Fruit fly (Drosophila melanogaster) whole organism, embryonic: ENCODE measurements around the gene Dnai2.

Source experiments
- Abd-B ChIP-seq: fragments of 200-800 bp; sonication (Bioruptor generic); optimal IDR thresholded peaks from 2 replicates; lab custom pipeline; 2018; ENCODE audit warnings: missing biosample characterization, mild to moderate bottlenecking, missing genetic modification characterization, moderate library complexity
- Ada2b ChIP-seq: fragments of 200-800 bp; sonication (Bioruptor generic); IDR thresholded peaks from 2 replicates; pipeline ENCODE4 v1.3.6; 2022; ENCODE audit warnings: missing biosample characterization, missing genetic modification characterization
- Atf-2 ChIP-seq: fragments of 200-800 bp; sonication (Bioruptor generic); optimal IDR thresholded peaks from 2 replicates; lab custom pipeline; 2016; ENCODE audit warnings: missing biosample characterization, missing genetic modification characterization
- Atf3 ChIP-seq: fragments of 200-800 bp; sonication (Bioruptor generic); optimal IDR thresholded peaks from 3 replicates; lab custom pipeline; 2016; ENCODE audit warnings: missing biosample characterization, missing genetic modification characterization
- Atf6 ChIP-seq: fragments of 200-800 bp; sonication (Bioruptor generic); IDR thresholded peaks from 2 replicates; pipeline ENCODE4 v1.3.6; 2022; ENCODE audit warnings: missing biosample characterization, missing genetic modification characterization
- Bteb2 ChIP-seq: fragments of 200-800 bp; sonication (Bioruptor generic); optimal IDR thresholded peaks from 2 replicates; lab custom pipeline; 2016; ENCODE audit warnings: missing biosample characterization, missing genetic modification characterization
- CG1024 ChIP-seq: fragments of 200-800 bp; sonication (Bioruptor generic); IDR thresholded peaks from 2 replicates; pipeline ENCODE4 v1.3.6; 2022; ENCODE audit warnings: missing biosample characterization, missing genetic modification characterization
- CG10274 ChIP-seq: fragments of 200-800 bp; sonication (Bioruptor generic); optimal IDR thresholded peaks from 3 replicates; lab custom pipeline; 2017; ENCODE audit warnings: missing biosample characterization, mild to moderate bottlenecking, missing genetic modification characterization
- CG10543 ChIP-seq: fragments of 200-800 bp; sonication (Bioruptor generic); optimal IDR thresholded peaks from 3 replicates; lab custom pipeline; 2017; ENCODE audit warnings: missing biosample characterization, mild to moderate bottlenecking, missing genetic modification characterization, moderate library complexity
- CG11093 ChIP-seq: fragments of 200-800 bp; sonication (Bioruptor generic); IDR thresholded peaks from 3 replicates; pipeline ENCODE4 v1.3.6; 2022; ENCODE audit warnings: missing biosample characterization, missing genetic modification characterization
- CG11696 ChIP-seq: fragments of 200-800 bp; sonication (Bioruptor generic); IDR thresholded peaks from 2 replicates; pipeline ENCODE4 v1.3.6; 2022; ENCODE audit warnings: missing biosample characterization, missing genetic modification characterization
- CG13287 ChIP-seq: fragments of 200-800 bp; sonication (Bioruptor generic); IDR thresholded peaks from 2 replicates; pipeline ENCODE4 v1.3.6; 2022; ENCODE audit warnings: missing biosample characterization, missing genetic modification characterization; ENCODE audit not compliant: partially characterized antibody
- CG13296 ChIP-seq: fragments of 200-800 bp; sonication (Bioruptor generic); optimal IDR thresholded peaks from 3 replicates; lab custom pipeline; 2018; ENCODE audit warnings: missing biosample characterization, mild to moderate bottlenecking, missing genetic modification characterization
- CG13624 ChIP-seq: fragments of 200-800 bp; sonication (Bioruptor generic); optimal IDR thresholded peaks from 2 replicates; lab custom pipeline; 2016; ENCODE audit warnings: missing biosample characterization, missing genetic modification characterization
- CG17361 ChIP-seq: fragments of 200-800 bp; sonication (Bioruptor generic); IDR thresholded peaks from 3 replicates; pipeline ENCODE4 v1.3.6; 2022; ENCODE audit warnings: missing biosample characterization, missing genetic modification characterization
- CG18599 ChIP-seq: fragments of 200-800 bp; sonication (Bioruptor generic); optimal IDR thresholded peaks from 3 replicates; lab custom pipeline; 2017; ENCODE audit warnings: missing biosample characterization, missing genetic modification characterization, mild to moderate bottlenecking, moderate library complexity, missing genetic modification reagents
- CG2678 ChIP-seq: fragments of 200-800 bp; sonication (Bioruptor generic); optimal IDR thresholded peaks from 3 replicates; lab custom pipeline; 2019; ENCODE audit warnings: missing biosample characterization, mild to moderate bottlenecking, missing genetic modification characterization, moderate library complexity
- CG2889 ChIP-seq: fragments of 200-800 bp; sonication (Bioruptor generic); IDR thresholded peaks from 3 replicates; pipeline ENCODE4 v1.3.6; 2022; ENCODE audit warnings: missing biosample characterization, missing genetic modification characterization
- CG30403 ChIP-seq: fragments of 200-800 bp; sonication (Bioruptor generic); optimal IDR thresholded peaks from 3 replicates; lab custom pipeline; 2016; ENCODE audit warnings: missing biosample characterization, missing genetic modification characterization
- CG31224 ChIP-seq: fragments of 200-800 bp; sonication (Bioruptor generic); IDR thresholded peaks from 2 replicates; pipeline ENCODE4 v1.3.6; 2022; ENCODE audit warnings: missing biosample characterization, missing genetic modification characterization
- CG4820 ChIP-seq: fragments of 200-800 bp; sonication (Bioruptor generic); optimal IDR thresholded peaks from 3 replicates; lab custom pipeline; 2016; ENCODE audit warnings: missing biosample characterization, missing genetic modification characterization
- CG5180 ChIP-seq: fragments of 200-800 bp; sonication (Bioruptor generic); optimal IDR thresholded peaks from 3 replicates; lab custom pipeline; 2017; ENCODE audit warnings: missing biosample characterization, missing genetic modification characterization, mild to moderate bottlenecking, moderate library complexity, missing genetic modification reagents
- CG7963 ChIP-seq: fragments of 200-800 bp; sonication (Bioruptor generic); IDR thresholded peaks from 3 replicates; pipeline ENCODE4 v1.3.6; 2022; ENCODE audit warnings: missing biosample characterization, missing genetic modification characterization; ENCODE audit not compliant: partially characterized antibody
- CG7987 ChIP-seq: fragments of 200-800 bp; sonication (Bioruptor generic); optimal IDR thresholded peaks from 2 replicates; lab custom pipeline; 2018; ENCODE audit warnings: missing biosample characterization, mild to moderate bottlenecking, missing genetic modification characterization, moderate library complexity
- CG8281 ChIP-seq: fragments of 200-800 bp; sonication (Bioruptor generic); optimal IDR thresholded peaks from 2 replicates; lab custom pipeline; 2018; ENCODE audit warnings: missing biosample characterization, mild to moderate bottlenecking, missing genetic modification characterization, moderate library complexity
- CG8290 ChIP-seq, 3 experiments: fragments of 200-800 bp; sonication (Bioruptor generic); optimal IDR thresholded peaks; 2 replicates each; lab custom pipeline; 2016 to 2019; ENCODE audit warnings: missing biosample characterization in 3 of 3, missing genetic modification characterization in 3 of 3, mild to moderate bottlenecking in 2 of 3, moderate library complexity in 1 of 3
- CG8944 ChIP-seq: fragments of 200-800 bp; sonication (Bioruptor generic); optimal IDR thresholded peaks from 3 replicates; lab custom pipeline; 2016; ENCODE audit warnings: missing biosample characterization, missing genetic modification characterization
- Eip74EF ChIP-seq, 2 experiments: fragments of 200-800 bp in 1 of 2; fragments of >200 bp in 1 of 2; sonication (Bioruptor generic) in 1 of 2; optimal IDR thresholded peaks; 2 replicates each; lab custom pipeline; 2017 to 2019; ENCODE audit warnings: missing biosample characterization in 2 of 2, missing genetic modification characterization in 2 of 2, mild to moderate bottlenecking in 1 of 2, moderate library complexity in 1 of 2
- Fer2 ChIP-seq: fragments of 200-800 bp; sonication (Bioruptor generic); optimal IDR thresholded peaks from 2 replicates; lab custom pipeline; 2018; ENCODE audit warnings: missing biosample characterization, mild to moderate bottlenecking, missing genetic modification characterization, moderate library complexity
- Hey ChIP-seq: fragments of 200-800 bp; sonication (Bioruptor generic); optimal IDR thresholded peaks from 3 replicates; lab custom pipeline; 2018; ENCODE audit warnings: missing biosample characterization, mild to moderate bottlenecking, missing genetic modification characterization
- Hmx ChIP-seq: fragments of 200-800 bp; sonication (Bioruptor generic); optimal IDR thresholded peaks from 2 replicates; lab custom pipeline; 2016; ENCODE audit warnings: missing biosample characterization, missing genetic modification characterization
- Hr39 ChIP-seq: fragments of >200 bp; optimal IDR thresholded peaks from 2 replicates; lab custom pipeline; 2017
- MBD-R2 ChIP-seq: fragments of 200-800 bp; sonication (Bioruptor generic); IDR thresholded peaks from 2 replicates; pipeline ENCODE4 v1.3.6; 2022; ENCODE audit warnings: missing biosample characterization, missing genetic modification characterization
- Nf-YA ChIP-seq: fragments of 200-800 bp; sonication (Bioruptor generic); IDR thresholded peaks from 2 replicates; pipeline ENCODE4 v1.3.6; 2022; ENCODE audit warnings: missing biosample characterization, missing genetic modification characterization
- Nf-YB ChIP-seq: fragments of 200-800 bp; sonication (Bioruptor generic); optimal IDR thresholded peaks from 3 replicates; lab custom pipeline; 2019; ENCODE audit warnings: missing biosample characterization, mild to moderate bottlenecking, missing genetic modification characterization, moderate library complexity
- Vsx1 ChIP-seq: fragments of 200-800 bp; sonication (Bioruptor generic); optimal IDR thresholded peaks from 2 replicates; lab custom pipeline; 2017; ENCODE audit warnings: missing biosample characterization, mild to moderate bottlenecking, missing genetic modification characterization, missing genetic modification reagents
- YL-1 ChIP-seq: fragments of 200-800 bp; sonication (Bioruptor generic); optimal IDR thresholded peaks from 3 replicates; lab custom pipeline; 2017; ENCODE audit warnings: missing biosample characterization, mild to moderate bottlenecking, missing genetic modification characterization
- ato ChIP-seq: fragments of 200-800 bp; sonication (Bioruptor generic); IDR thresholded peaks from 2 replicates; pipeline ENCODE4 v1.3.6; 2022; ENCODE audit warnings: missing biosample characterization, missing genetic modification characterization; ENCODE audit not compliant: partially characterized antibody
- dmrt99B ChIP-seq: fragments of 200-800 bp; sonication (Bioruptor generic); optimal IDR thresholded peaks from 2 replicates; lab custom pipeline; 2018; ENCODE audit warnings: missing biosample characterization, mild to moderate bottlenecking, missing genetic modification characterization, moderate library complexity
- ewg ChIP-seq: fragments of 200-800 bp; sonication (Bioruptor generic); optimal IDR thresholded peaks from 3 replicates; lab custom pipeline; 2017; ENCODE audit warnings: mild to moderate bottlenecking, missing biosample characterization, missing genetic modification reagents, missing genetic modification characterization
- ftz-f1 ChIP-seq: fragments of 200-800 bp; sonication (Bioruptor generic); optimal IDR thresholded peaks from 2 replicates; lab custom pipeline; 2016; ENCODE audit warnings: missing biosample characterization, missing genetic modification characterization
- grn ChIP-seq: fragments of 200-800 bp; sonication (Bioruptor generic); optimal IDR thresholded peaks from 3 replicates; lab custom pipeline; 2017; ENCODE audit warnings: missing biosample characterization, missing genetic modification characterization
- jigr1 ChIP-seq: fragments of 200-800 bp; sonication (Bioruptor generic); IDR thresholded peaks from 3 replicates; pipeline ENCODE4 v1.3.6; 2022; ENCODE audit warnings: missing biosample characterization, missing genetic modification characterization
- lab ChIP-seq: fragments of 200-800 bp; sonication (Bioruptor generic); optimal IDR thresholded peaks from 3 replicates; lab custom pipeline; 2017; ENCODE audit warnings: missing biosample characterization, missing genetic modification characterization, mild to moderate bottlenecking, moderate library complexity, missing genetic modification reagents
- nau ChIP-seq: fragments of 200-800 bp; sonication (Bioruptor generic); optimal IDR thresholded peaks from 3 replicates; lab custom pipeline; 2017; ENCODE audit warnings: missing biosample characterization, mild to moderate bottlenecking, missing genetic modification characterization, missing genetic modification reagents
- pros ChIP-seq: fragments of 200-800 bp; sonication (Bioruptor generic); optimal IDR thresholded peaks from 3 replicates; lab custom pipeline; 2019; ENCODE audit warnings: missing biosample characterization, mild to moderate bottlenecking, missing genetic modification characterization, moderate library complexity
- sd ChIP-seq: fragments of 200-800 bp; sonication (Bioruptor generic); optimal IDR thresholded peaks from 3 replicates; lab custom pipeline; 2018; ENCODE audit warnings: missing biosample characterization, mild to moderate bottlenecking, missing genetic modification characterization, moderate library complexity
- stc ChIP-seq: fragments of 200-800 bp; sonication (Bioruptor generic); IDR thresholded peaks from 2 replicates; pipeline ENCODE4 v1.3.6; 2022; ENCODE audit warnings: missing biosample characterization, missing genetic modification characterization
- sug ChIP-seq: fragments of 200-800 bp; optimal IDR thresholded peaks from 2 replicates; lab custom pipeline; 2019; ENCODE audit warnings: missing biosample characterization, mild to moderate bottlenecking, missing genetic modification characterization, moderate library complexity

The Dnai2 gene

dm6 chr3L:11689832-11690602 is 9.0 kb downstream of the Dnai2 start (continued):
- TF ChIP-seq CG10274 (no peak), Eip74EF (GFP tag; optimal IDR thresholded peaks at IDR 0.05; lab: Kevin White, UChicago) (no peak), MBD-R2 (GFP tag; lab: Robert Waterston, UW) (no peak), YL-1 (GFP tag; lab: Kevin White, UChicago) (no peak), CG10543 (GFP tag; lab: Kevin White, UChicago) (peak; percentile 19), CG11093 (no peak), CG13296 (GFP tag; lab: Kevin White, UChicago) (peak; percentile 20), grn (GFP tag; lab: Kevin White, UChicago) (peak; percentile 87), Abd-B (GFP tag; lab: Kevin White, UChicago) (no peak), CG11696 (GFP tag; lab: Robert Waterston, UW) (no peak), Atf-2 (no peak), Nf-YA (GFP tag; lab: Robert Waterston, UW) (no peak), CG13287 (no peak), Atf3 (no peak), Hey (tag; lab: Kevin White, UChicago) (no peak), ewg (GFP tag; lab: Kevin White, UChicago) (no peak), Fer2 (tag; lab: Kevin White, UChicago) (no peak), Hr39 (no peak), pros (GFP tag; lab: Kevin White, UChicago) (no peak), CG7963 (GFP tag; lab: Robert Waterston, UW) (no peak), Hmx (GFP tag; lab: Kevin White, UChicago) (no peak), CG5180 (GFP tag; lab: Kevin White, UChicago) (no peak), stc (GFP tag; lab: Robert Waterston, UW) (0 out of 2 replicates have a peak, but pooled peaks have one; percentile 12), ftz-f1 (GFP tag; lab: Kevin White, UChicago) (no peak), CG31224 (no peak), dmrt99B (tag; lab: Kevin White, UChicago) (no peak), CG18599 (peak; percentile 40), sd (tag; lab: Kevin White, UChicago) (peak; percentile 48), lab (GFP tag; lab: Kevin White, UChicago) (peak; percentile 28), CG17361 (GFP tag; lab: Robert Waterston, UW) (no peak), ato (GFP tag; lab: Robert Waterston, UW) (no peak), CG2889 (no peak), CG7987 (GFP tag; lab: Kevin White, UChicago) (no peak), CG8281 (tag; lab: Kevin White, UChicago) (no peak), nau (GFP tag; lab: Kevin White, UChicago) (no peak), jigr1 (no peak), CG2678 (peak; percentile 19), CG13624 (GFP tag; lab: Kevin White, UChicago) (no peak), CG30403 (GFP tag; lab: Kevin White, UChicago) (no peak), Vsx1 (GFP tag; lab: Kevin White, UChicago) (peak; percentile 84), CG8944 (GFP tag; lab: Kevin White, UChicago) (no peak), Ada2b (no peak), Nf-YB (peak; percentile 25), CG4820 (GFP tag; lab: Kevin White, UChicago) (no peak), Bteb2 (GFP tag; lab: Kevin White, UChicago) (no peak), Atf6 (GFP tag; lab: Robert Waterston, UW) (0 out of 2 replicates have a peak, but pooled peaks have one; percentile 23), sug (tag; lab: Kevin White, UChicago) (peak; percentile 41), CG8290 (GFP tag; optimal IDR thresholded peaks at IDR 0.05; lab: Kevin White, UChicago) (no peak), CG8290 (tag; optimal IDR thresholded peaks at IDR 0.05; lab: Kevin White, UChicago) (no peak), CG1024 (GFP tag; lab: Robert Waterston, UW) (no peak)
